Fruit fly (Drosophila melanogaster) whole organism, embryonic: Measurements from ENCODE around the gene CG13039.

Experiments
- BEAF-32 ChIP-seq: fragments of 200-800 bp; sonication (Bioruptor generic); optimal IDR thresholded peaks from 3 replicates; lab custom pipeline; 2017; ENCODE audit warnings: missing biosample characterization, missing genetic modification characterization, mild to moderate bottlenecking, moderate library complexity, missing genetic modification reagents
- Bdp1 ChIP-seq: fragments of 200-800 bp; sonication (Bioruptor generic); optimal IDR thresholded peaks from 3 replicates; lab custom pipeline; 2016; ENCODE audit warnings: missing biosample characterization, missing genetic modification characterization
- Bgb ChIP-seq: fragments of 200-800 bp; sonication (Bioruptor generic); IDR thresholded peaks from 2 replicates; pipeline ENCODE4 v1.3.6; 2022; ENCODE audit warnings: missing biosample characterization, missing genetic modification characterization; ENCODE audit not compliant: partially characterized antibody
- CG10366 ChIP-seq: fragments of 200-800 bp; sonication (Bioruptor generic); IDR thresholded peaks from 2 replicates; pipeline ENCODE4 v1.3.6; 2022; ENCODE audit warnings: missing biosample characterization, missing genetic modification characterization
- CG12769 ChIP-seq: fragments of 200-800 bp; sonication (Bioruptor generic); optimal IDR thresholded peaks from 2 replicates; lab custom pipeline; 2019; ENCODE audit warnings: missing biosample characterization, mild to moderate bottlenecking, missing genetic modification characterization, moderate library complexity
- CG13287 ChIP-seq: fragments of 200-800 bp; sonication (Bioruptor generic); IDR thresholded peaks from 2 replicates; pipeline ENCODE4 v1.3.6; 2022; ENCODE audit warnings: missing biosample characterization, missing genetic modification characterization; ENCODE audit not compliant: partially characterized antibody
- CG15514 ChIP-seq: fragments of 200-800 bp; sonication (Bioruptor generic); optimal IDR thresholded peaks from 3 replicates; lab custom pipeline; 2017; ENCODE audit warnings: missing biosample characterization, missing genetic modification characterization, mild to moderate bottlenecking, moderate library complexity, missing genetic modification reagents
- CG1603 ChIP-seq: fragments of 200-800 bp; sonication (Bioruptor generic); optimal IDR thresholded peaks from 2 replicates; lab custom pipeline; 2019; ENCODE audit warnings: missing biosample characterization, mild to moderate bottlenecking, missing genetic modification characterization, moderate library complexity
- CG17612 ChIP-seq: fragments of 200-800 bp; sonication (Bioruptor generic); IDR thresholded peaks from 2 replicates; pipeline ENCODE4 v1.3.6; 2022; ENCODE audit warnings: missing biosample characterization, missing genetic modification characterization
- CG2889 ChIP-seq: fragments of 200-800 bp; sonication (Bioruptor generic); IDR thresholded peaks from 3 replicates; pipeline ENCODE4 v1.3.6; 2022; ENCODE audit warnings: missing biosample characterization, missing genetic modification characterization
- CG34376 ChIP-seq: fragments of 200-800 bp; sonication (Bioruptor generic); optimal IDR thresholded peaks from 2 replicates; lab custom pipeline; 2018; ENCODE audit warnings: missing biosample characterization, mild to moderate bottlenecking, missing genetic modification characterization
- CG6175 ChIP-seq: fragments of 200-800 bp; sonication (Bioruptor generic); IDR thresholded peaks from 3 replicates; pipeline ENCODE4 v1.3.6; 2022; ENCODE audit warnings: missing biosample characterization, missing genetic modification characterization
- CG6683 ChIP-seq: fragments of 200-800 bp; sonication (Bioruptor generic); optimal IDR thresholded peaks from 2 replicates; lab custom pipeline; 2017; ENCODE audit warnings: missing biosample characterization, mild to moderate bottlenecking, missing genetic modification characterization, missing genetic modification reagents
- CG7271 ChIP-seq: fragments of 200-800 bp; sonication (Bioruptor generic); optimal IDR thresholded peaks from 2 replicates; lab custom pipeline; 2018; ENCODE audit warnings: missing biosample characterization, mild to moderate bottlenecking, missing genetic modification characterization, moderate library complexity
- CG8290 ChIP-seq, 3 experiments: fragments of 200-800 bp; sonication (Bioruptor generic); optimal IDR thresholded peaks; 2 replicates each; lab custom pipeline; 2016 to 2019; ENCODE audit warnings: missing biosample characterization in 3 of 3, missing genetic modification characterization in 3 of 3, mild to moderate bottlenecking in 2 of 3, moderate library complexity in 1 of 3
- CG9437 ChIP-seq: fragments of 200-800 bp; sonication (Bioruptor generic); optimal IDR thresholded peaks from 2 replicates; lab custom pipeline; 2018; ENCODE audit warnings: missing biosample characterization, mild to moderate bottlenecking, missing genetic modification characterization
- CG9932 ChIP-seq: fragments of 200-800 bp; sonication (Bioruptor generic); IDR thresholded peaks from 2 replicates; pipeline ENCODE4 v1.3.6; 2022; ENCODE audit warnings: missing biosample characterization, missing genetic modification characterization
- Dfd ChIP-seq, 2 experiments: fragments of >200 bp; optimal IDR thresholded peaks; 2 replicates each; lab custom pipeline; 2017; ENCODE audit warnings: missing biosample characterization in 2 of 2, missing genetic modification characterization in 2 of 2
- Dip2 ChIP-seq: fragments of 200-800 bp; sonication (Bioruptor generic); IDR thresholded peaks from 2 replicates; pipeline ENCODE4 v1.3.6; 2022; ENCODE audit warnings: missing biosample characterization, missing genetic modification characterization
- E2f2 ChIP-seq: fragments of 200-800 bp; sonication (Bioruptor generic); IDR thresholded peaks from 2 replicates; pipeline ENCODE4 v1.3.6; 2022; ENCODE audit warnings: missing biosample characterization, missing genetic modification characterization
- Ets65A ChIP-seq: fragments of 200-800 bp; sonication (Bioruptor generic); peaks from one replicate; lab custom pipeline; 2016; ENCODE audit warnings: missing biosample characterization, missing genetic modification characterization
- Max ChIP-seq: fragments of 200-800 bp; sonication (Bioruptor generic); optimal IDR thresholded peaks from 2 replicates; lab custom pipeline; 2016; ENCODE audit warnings: missing biosample characterization, mild to moderate bottlenecking, missing genetic modification characterization
- Med ChIP-seq: fragments of 200-800 bp; sonication (Bioruptor generic); peaks from one replicate; lab custom pipeline; 2016; ENCODE audit warnings: missing biosample characterization, missing genetic modification characterization, mild to moderate bottlenecking, inconsistent platforms, moderate library complexity
- Pdp1 ChIP-seq, 2 experiments: fragments of 200-800 bp; sonication (Bioruptor generic); optimal IDR thresholded peaks; 3 replicates each; lab custom pipeline; 2016; ENCODE audit warnings: missing biosample characterization in 2 of 2, missing genetic modification characterization in 2 of 2, mild to moderate bottlenecking in 1 of 2, moderate library complexity in 1 of 2
- Vsx1 ChIP-seq: fragments of 200-800 bp; sonication (Bioruptor generic); optimal IDR thresholded peaks from 2 replicates; lab custom pipeline; 2017; ENCODE audit warnings: missing biosample characterization, mild to moderate bottlenecking, missing genetic modification characterization, missing genetic modification reagents
- al ChIP-seq: fragments of 200-800 bp; sonication (Bioruptor generic); IDR thresholded peaks from 2 replicates; pipeline ENCODE4 v1.3.6; 2022; ENCODE audit warnings: missing biosample characterization, missing genetic modification characterization
- bbx ChIP-seq: fragments of 200-800 bp; sonication (Bioruptor generic); IDR thresholded peaks from 2 replicates; pipeline ENCODE4 v1.3.6; 2022; ENCODE audit warnings: missing biosample characterization, missing genetic modification characterization; ENCODE audit not compliant: partially characterized antibody
- ci ChIP-seq: fragments of 200-800 bp; sonication (Bioruptor generic); IDR thresholded peaks from 3 replicates; pipeline ENCODE4 v1.3.6; 2022; ENCODE audit warnings: missing biosample characterization, missing genetic modification characterization
- crp ChIP-seq, 2 experiments: fragments of 200-800 bp; sonication (Bioruptor generic); optimal IDR thresholded peaks; 2 replicates in 1 of 2; 3 replicates in 1 of 2; lab custom pipeline; 2017; ENCODE audit warnings: missing biosample characterization in 2 of 2, missing genetic modification characterization in 2 of 2, mild to moderate bottlenecking in 1 of 2, moderate library complexity in 1 of 2
- disco-r ChIP-seq: fragments of 200-800 bp; sonication (Bioruptor generic); optimal IDR thresholded peaks from 2 replicates; lab custom pipeline; 2016; ENCODE audit warnings: missing biosample characterization, missing genetic modification characterization
- dysf ChIP-seq: fragments of 200-800 bp; sonication (Bioruptor generic); IDR thresholded peaks from 3 replicates; pipeline ENCODE4 v1.3.6; 2022; ENCODE audit warnings: missing biosample characterization, missing genetic modification characterization
- ftz-f1 ChIP-seq: fragments of 200-800 bp; sonication (Bioruptor generic); optimal IDR thresholded peaks from 2 replicates; lab custom pipeline; 2016; ENCODE audit warnings: missing biosample characterization, missing genetic modification characterization
- lola ChIP-seq, 3 experiments: fragments of >200 bp in 2 of 3; fragments of 200-800 bp in 1 of 3; sonication (Bioruptor generic) in 1 of 3; optimal IDR thresholded peaks; 2 replicates each; lab custom pipeline; 2017 to 2019; ENCODE audit warnings: missing biosample characterization in 3 of 3, missing genetic modification characterization in 3 of 3, mild to moderate bottlenecking in 1 of 3, moderate library complexity in 1 of 3
- luna ChIP-seq: fragments of 200-800 bp; sonication (Bioruptor generic); optimal IDR thresholded peaks from 2 replicates; lab custom pipeline; 2016; ENCODE audit warnings: missing biosample characterization, missing genetic modification characterization
- mam ChIP-seq: fragments of 200-800 bp; sonication (Bioruptor generic); optimal IDR thresholded peaks from 3 replicates; lab custom pipeline; 2016; ENCODE audit warnings: missing biosample characterization, missing genetic modification characterization
- onecut ChIP-seq: fragments of 200-800 bp; sonication (Bioruptor generic); IDR thresholded peaks from 2 replicates; pipeline ENCODE4 v1.3.6; 2022; ENCODE audit warnings: missing biosample characterization, missing genetic modification characterization
- otp ChIP-seq: fragments of 200-800 bp; sonication (Bioruptor generic); IDR thresholded peaks from 3 replicates; pipeline ENCODE4, ENCODE4 v1.3.6; 2022; ENCODE audit warnings: missing biosample characterization, missing genetic modification characterization
- trh ChIP-seq: fragments of 200-800 bp; sonication (Bioruptor generic); optimal IDR thresholded peaks from 2 replicates; lab custom pipeline; 2016; ENCODE audit warnings: missing biosample characterization, missing genetic modification characterization
- vvl ChIP-seq: fragments of 200-800 bp; sonication (Bioruptor generic); IDR thresholded peaks from 2 replicates; pipeline ENCODE4 v1.3.6; 2022; ENCODE audit warnings: missing biosample characterization, missing genetic modification characterization
- wdn ChIP-seq: fragments of 200-800 bp; sonication (Bioruptor generic); IDR thresholded peaks from 2 replicates; pipeline ENCODE4 v1.3.6; 2022; ENCODE audit warnings: missing biosample characterization, missing genetic modification characterization
- zen2 ChIP-seq: fragments of 200-800 bp; sonication (Bioruptor generic); IDR thresholded peaks from 3 replicates; pipeline ENCODE4 v1.3.6; 2022; ENCODE audit warnings: missing biosample characterization, missing genetic modification characterization; ENCODE audit not compliant: partially characterized antibody

CG13039 gene

dm6 chr3L:16337739-16338138 lies 11.2 kb upstream of the CG13039 start (continued):
- TF ChIP-seq wdn (GFP tag; lab: Robert Waterston, UW): no peak
- TF ChIP-seq vvl (GFP tag; lab: Robert Waterston, UW): peak; percentile 83
- TF ChIP-seq crp (GFP tag; optimal IDR thresholded peaks at IDR 0.05; lab: Kevin White, UChicago): no peak
- peak; percentile 2 for TF ChIP-seq Ets65A
- 0 out of 3 replicates have a peak, but pooled peaks have one; percentile 25 for TF ChIP-seq CG6175 (GFP tag; lab: Robert Waterston, UW)
- TF ChIP-seq onecut (GFP tag; lab: Robert Waterston, UW): peak; percentile 61

DNA sequence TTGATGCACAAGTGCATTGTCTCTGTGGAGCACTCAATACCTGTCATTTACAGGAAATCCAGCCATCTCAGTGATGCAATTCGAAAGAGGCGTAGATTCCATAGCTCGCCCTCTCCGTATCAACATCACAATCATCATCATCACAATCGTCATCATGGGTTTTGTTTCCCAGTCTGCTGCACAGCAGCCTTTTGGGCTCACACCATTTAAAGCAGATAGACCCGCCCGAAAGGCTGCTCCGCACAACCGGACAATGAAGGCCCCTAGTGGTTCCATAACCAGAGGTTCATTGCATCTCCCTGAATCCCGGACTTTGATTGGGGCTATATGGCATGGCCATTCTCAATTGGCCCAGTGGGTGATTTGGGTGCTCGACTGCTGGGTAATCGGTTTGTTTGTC lies 8.3 kb upstream of the CG13039 start:
- TF ChIP-seq CG1603 (tag; lab: Kevin White, UChicago) (no peak), Dfd (GFP tag; optimal IDR thresholded peaks at IDR 0.05; lab: Kevin White, UChicago) (no peak), bbx (GFP tag; lab: Robert Waterston, UW) (peak; percentile 38; the same call in 1 of the 2 replicates), CG34376 (no peak), Med (GFP tag; lab: Kevin White, UChicago) (peak; percentile 75), CG15514 (GFP tag; lab: Kevin White, UChicago) (peak; percentile 96), CG8290 (GFP tag; optimal IDR thresholded peaks at IDR 0.05; lab: Kevin White, UChicago) (no peak), CG8290 (tag; optimal IDR thresholded peaks at IDR 0.05; lab: Kevin White, UChicago) (peak in 1 of 2 experiments; percentile 31), ftz-f1 (peak; percentile 44), Pdp1 (GFP tag; optimal IDR thresholded peaks at IDR 0.05; lab: Kevin White, UChicago) (peak in 1 of 2 experiments; percentile 65), CG12769 (tag; lab: Kevin White, UChicago) (peak; percentile 46), Bgb (GFP tag; lab: Robert Waterston, UW) (peak; percentile 18; the same call in 1 of the 2 replicates), vvl (GFP tag; lab: Robert Waterston, UW) (peak; percentile 24; the same call in 1 of the 2 replicates), zen2 (GFP tag; lab: Robert Waterston, UW) (0 out of 3 replicates have a peak, but pooled peaks have one; percentile 13), CG2889 (GFP tag; lab: Robert Waterston, UW) (no peak), BEAF-32 (GFP tag; lab: Kevin White, UChicago) (no peak), ci (GFP tag; lab: Robert Waterston, UW) (peak; percentile 58; the same call in 1 of the 3 replicates), trh (GFP tag; lab: Kevin White, UChicago) (no peak), lola (GFP tag; optimal IDR thresholded peaks at IDR 0.05; lab: Kevin White, UChicago) (peak in 1 of 3 experiments; percentile 53), Bdp1 (GFP tag; lab: Kevin White, UChicago) (no peak), dysf (GFP tag; lab: Robert Waterston, UW) (no peak), CG13287 (GFP tag; lab: Robert Waterston, UW) (peak; percentile 45; the same call in 1 of the 2 replicates), CG17612 (GFP tag; lab: Robert Waterston, UW) (peak; percentile 35; the same call in 1 of the 2 replicates), E2f2 (GFP tag; lab: Robert Waterston, UW) (peak; percentile 9; the same call in 1 of the 2 replicates)

DNA sequence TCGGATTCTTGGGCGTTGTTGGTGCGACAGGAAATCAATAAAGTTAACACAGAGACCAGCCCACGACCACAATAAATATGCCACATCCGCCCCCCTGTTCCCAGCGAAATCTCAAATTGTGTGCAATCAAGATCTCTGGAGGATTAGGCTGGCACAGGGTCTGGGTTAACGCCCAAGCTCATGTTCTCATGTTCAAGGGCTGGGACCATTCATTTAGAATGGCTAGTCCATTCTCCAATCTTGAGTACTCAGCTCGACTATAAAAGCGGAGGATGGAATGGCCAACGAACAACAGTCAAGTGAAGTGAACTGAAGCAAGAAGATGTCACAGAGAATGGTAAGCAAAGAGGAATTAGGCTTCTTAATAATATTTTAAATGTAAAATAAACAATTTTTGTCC lies 6.5 kb upstream of the CG13039 start, which contains the start of gene CG13056:
CG13056 (plus strand) TSS at position 301 of the 400 bp plus-strand sequence.
- TF ChIP-seq disco-r (GFP tag; lab: Kevin White, UChicago) (no peak), BEAF-32 (GFP tag; lab: Kevin White, UChicago) (no peak), CG7271 (tag; lab: Kevin White, UChicago) (no peak), al (GFP tag; lab: Robert Waterston, UW) (no peak), Vsx1 (GFP tag; lab: Kevin White, UChicago) (no peak), CG9932 (GFP tag; lab: Robert Waterston, UW) (no peak), Dip2 (GFP tag; lab: Robert Waterston, UW) (no peak), CG9437 (GFP tag; lab: Kevin White, UChicago) (no peak), CG12769 (tag; lab: Kevin White, UChicago) (no peak), otp (GFP tag; lab: Robert Waterston, UW) (no peak), luna (GFP tag; lab: Kevin White, UChicago) (no peak), CG10366 (GFP tag; lab: Robert Waterston, UW) (no peak), crp (GFP tag; optimal IDR thresholded peaks at IDR 0.05; lab: Kevin White, UChicago) (no peak), mam (no peak), CG34376 (no peak), Max (no peak), CG6683 (no peak)
